Fruit fly (Drosophila melanogaster) whole organism, embryonic: ENCODE data around the gene Rpn11.

ENCODE experiments used
- Abd-B ChIP-seq: fragments of 200-800 bp; sonication (Bioruptor generic); optimal IDR thresholded peaks from 2 replicates; lab custom pipeline; 2018; ENCODE audit warnings: missing biosample characterization, mild to moderate bottlenecking, missing genetic modification characterization, moderate library complexity
- CG10147 ChIP-seq: fragments of 200-800 bp; sonication (Bioruptor generic); optimal IDR thresholded peaks from 2 replicates; lab custom pipeline; 2019; ENCODE audit warnings: missing biosample characterization, mild to moderate bottlenecking, missing genetic modification characterization, moderate library complexity
- CG10209 ChIP-seq: fragments of 200-800 bp; sonication (Bioruptor generic); optimal IDR thresholded peaks from 3 replicates; lab custom pipeline; 2017; ENCODE audit warnings: missing biosample characterization, mild to moderate bottlenecking, missing genetic modification characterization, missing genetic modification reagents
- CG10543 ChIP-seq: fragments of 200-800 bp; sonication (Bioruptor generic); optimal IDR thresholded peaks from 3 replicates; lab custom pipeline; 2017; ENCODE audit warnings: missing biosample characterization, mild to moderate bottlenecking, missing genetic modification characterization, moderate library complexity
- CG11247 ChIP-seq: fragments of 200-800 bp; sonication (Bioruptor generic); IDR thresholded peaks from 2 replicates; pipeline ENCODE4 v1.3.6; 2022; ENCODE audit warnings: missing biosample characterization, missing genetic modification characterization
- CG11456 ChIP-seq: fragments of 200-800 bp; sonication (Bioruptor generic); IDR thresholded peaks from 3 replicates; pipeline ENCODE4 v1.3.6; 2022; ENCODE audit warnings: missing biosample characterization, missing genetic modification characterization
- CG13775 ChIP-seq: fragments of 200-800 bp; sonication (Bioruptor generic); optimal IDR thresholded peaks from 3 replicates; lab custom pipeline; 2017; ENCODE audit warnings: missing biosample characterization, mild to moderate bottlenecking, missing genetic modification characterization
- CG14860 ChIP-seq: fragments of 200-800 bp; sonication (Bioruptor generic); IDR thresholded peaks from 3 replicates; pipeline ENCODE4 v1.3.6; 2022; ENCODE audit warnings: missing biosample characterization, missing genetic modification characterization; ENCODE audit not compliant: partially characterized antibody
- CG1647 ChIP-seq: fragments of 200-800 bp; sonication (Bioruptor generic); optimal IDR thresholded peaks from 3 replicates; lab custom pipeline; 2016; ENCODE audit warnings: missing biosample characterization, missing genetic modification characterization
- CG17385 ChIP-seq: fragments of 200-800 bp; sonication (Bioruptor generic); optimal IDR thresholded peaks from 3 replicates; lab custom pipeline; 2018; ENCODE audit warnings: missing biosample characterization, mild to moderate bottlenecking, missing genetic modification characterization
- CG30431 ChIP-seq: fragments of 200-800 bp; sonication (Bioruptor generic); optimal IDR thresholded peaks from 2 replicates; lab custom pipeline; 2017; ENCODE audit warnings: missing biosample characterization, missing genetic modification characterization
- CG3065 ChIP-seq: fragments of 200-800 bp; sonication (Bioruptor generic); optimal IDR thresholded peaks from 2 replicates; lab custom pipeline; 2016; ENCODE audit warnings: missing biosample characterization, missing genetic modification characterization
- CG32772 ChIP-seq: fragments of 200-800 bp; sonication (Bioruptor generic); IDR thresholded peaks from 2 replicates; pipeline ENCODE4 v1.3.6; 2022; ENCODE audit warnings: missing biosample characterization, missing genetic modification characterization
- CG4328 ChIP-seq: fragments of 200-800 bp; sonication (Bioruptor generic); optimal IDR thresholded peaks from 3 replicates; lab custom pipeline; 2017; ENCODE audit warnings: missing biosample characterization, missing genetic modification reagents, missing genetic modification characterization
- CG43689 ChIP-seq: fragments of 200-800 bp; sonication (Bioruptor generic); IDR thresholded peaks from 2 replicates; pipeline ENCODE4 v1.3.6; 2022; ENCODE audit warnings: missing biosample characterization, missing genetic modification characterization
- CG4424 ChIP-seq: fragments of 200-800 bp; sonication (Bioruptor generic); optimal IDR thresholded peaks from 3 replicates; lab custom pipeline; 2016; ENCODE audit warnings: missing biosample characterization, missing genetic modification characterization
- CG4730 ChIP-seq: fragments of 200-800 bp; sonication (Bioruptor generic); IDR thresholded peaks from 2 replicates; pipeline ENCODE4 v1.3.6; 2022; ENCODE audit warnings: missing biosample characterization, missing genetic modification characterization
- CG6689 ChIP-seq: fragments of 200-800 bp; sonication (Bioruptor generic); IDR thresholded peaks from 2 replicates; pipeline ENCODE4 v1.3.6; 2022; ENCODE audit warnings: missing biosample characterization, missing genetic modification characterization
- CG9817 ChIP-seq: fragments of 200-800 bp; sonication (Bioruptor generic); optimal IDR thresholded peaks from 2 replicates; lab custom pipeline; 2018; ENCODE audit warnings: missing biosample characterization, mild to moderate bottlenecking, missing genetic modification characterization, moderate library complexity
- CTCF ChIP-seq: fragments of 200-800 bp; sonication (Bioruptor generic); optimal IDR thresholded peaks from 2 replicates; lab custom pipeline; 2017; ENCODE audit warnings: missing biosample characterization, mild to moderate bottlenecking, missing genetic modification characterization, moderate library complexity
- Chrac-16 ChIP-seq: fragments of 200-800 bp; sonication (Bioruptor generic); optimal IDR thresholded peaks from 3 replicates; lab custom pipeline; 2016; ENCODE audit warnings: missing biosample characterization, missing genetic modification characterization
- D19B ChIP-seq: fragments of 200-800 bp; sonication (Bioruptor generic); optimal IDR thresholded peaks from 2 replicates; lab custom pipeline; 2017; ENCODE audit warnings: missing biosample characterization, mild to moderate bottlenecking, missing genetic modification characterization
- Deaf1 ChIP-seq: fragments of 200-800 bp; optimal IDR thresholded peaks from 3 replicates; lab custom pipeline; 2019; ENCODE audit warnings: missing biosample characterization, mild to moderate bottlenecking, missing genetic modification characterization, moderate library complexity
- Dref ChIP-seq: fragments of 200-800 bp; sonication (Bioruptor generic); IDR thresholded peaks from 2 replicates; pipeline ENCODE4 v1.3.6; 2022; ENCODE audit warnings: missing biosample characterization, missing genetic modification characterization
- Ets65A ChIP-seq: fragments of 200-800 bp; sonication (Bioruptor generic); peaks from one replicate; lab custom pipeline; 2016; ENCODE audit warnings: missing biosample characterization, missing genetic modification characterization
- Gug ChIP-seq: fragments of 200-800 bp; sonication (Bioruptor generic); IDR thresholded peaks from 4 replicates; pipeline ENCODE4 v1.3.6; 2022; ENCODE audit warnings: missing biosample characterization, missing genetic modification characterization
- H15 ChIP-seq: fragments of 200-800 bp; sonication (Bioruptor generic); IDR thresholded peaks from 3 replicates; pipeline ENCODE4 v1.3.6; 2022; ENCODE audit warnings: missing biosample characterization, missing genetic modification characterization
- HHEX ChIP-seq: fragments of 200-800 bp; sonication (Bioruptor generic); optimal IDR thresholded peaks from 3 replicates; lab custom pipeline; 2017; ENCODE audit warnings: missing biosample characterization, mild to moderate bottlenecking, missing genetic modification characterization, missing genetic modification reagents
- Optix ChIP-seq: fragments of 200-800 bp; sonication (Bioruptor generic); IDR thresholded peaks from 3 replicates; pipeline ENCODE4 v1.3.6; 2022; ENCODE audit warnings: missing biosample characterization, missing genetic modification characterization
- Pdp1 ChIP-seq, 2 experiments: fragments of 200-800 bp; sonication (Bioruptor generic); optimal IDR thresholded peaks; 3 replicates each; lab custom pipeline; 2016; ENCODE audit warnings: missing biosample characterization in 2 of 2, missing genetic modification characterization in 2 of 2, mild to moderate bottlenecking in 1 of 2, moderate library complexity in 1 of 2
- Rx ChIP-seq: fragments of 200-800 bp; sonication (Bioruptor generic); IDR thresholded peaks from 2 replicates; pipeline ENCODE4 v1.3.6; 2022; ENCODE audit warnings: missing biosample characterization, missing genetic modification characterization
- Sin3A ChIP-seq: fragments of >200 bp; optimal IDR thresholded peaks from 2 replicates; lab custom pipeline; 2018
- Xrp1 ChIP-seq: fragments of 200-800 bp; sonication (Bioruptor generic); IDR thresholded peaks from 2 replicates; pipeline ENCODE4 v1.3.6; 2022; ENCODE audit warnings: missing biosample characterization, missing genetic modification characterization
- az2 ChIP-seq: fragments of 200-800 bp; sonication (Bioruptor generic); optimal IDR thresholded peaks from 3 replicates; lab custom pipeline; 2016; ENCODE audit warnings: missing biosample characterization, missing genetic modification characterization
- corto ChIP-seq: fragments of 200-800 bp; sonication (Bioruptor generic); optimal IDR thresholded peaks from 2 replicates; lab custom pipeline; 2016; ENCODE audit warnings: missing biosample characterization, mild to moderate bottlenecking, missing genetic modification characterization, moderate library complexity
- dan ChIP-seq: fragments of 200-800 bp; sonication (Bioruptor generic); IDR thresholded peaks from 2 replicates; pipeline ENCODE4 v1.3.6; 2022; ENCODE audit warnings: missing biosample characterization, missing genetic modification characterization
- dimm ChIP-seq: fragments of 200-800 bp; sonication (Bioruptor generic); IDR thresholded peaks from 2 replicates; pipeline ENCODE4 v1.3.6; 2022; ENCODE audit warnings: missing biosample characterization, missing genetic modification characterization
- esg ChIP-seq: fragments of 200-800 bp; sonication (Bioruptor generic); conservative IDR thresholded peaks from 2 replicates; pipeline ENCODE4 v1.3.6; 2022; ENCODE audit warnings: missing biosample characterization, missing genetic modification characterization
- hbn ChIP-seq: fragments of 200-800 bp; sonication (Bioruptor generic); IDR thresholded peaks from 2 replicates; pipeline ENCODE4 v1.3.6; 2022; ENCODE audit warnings: missing biosample characterization, missing genetic modification characterization; ENCODE audit not compliant: partially characterized antibody
- jigr1 ChIP-seq: fragments of 200-800 bp; sonication (Bioruptor generic); IDR thresholded peaks from 3 replicates; pipeline ENCODE4 v1.3.6; 2022; ENCODE audit warnings: missing biosample characterization, missing genetic modification characterization
- jumu ChIP-seq: fragments of 200-800 bp; sonication (Bioruptor generic); optimal IDR thresholded peaks from 3 replicates; lab custom pipeline; 2016; ENCODE audit warnings: missing biosample characterization, missing genetic modification characterization
- lbe ChIP-seq: fragments of 200-800 bp; sonication (Bioruptor generic); optimal IDR thresholded peaks from 2 replicates; lab custom pipeline; 2016; ENCODE audit warnings: missing biosample characterization, mild to moderate bottlenecking, missing genetic modification characterization
- maf-S ChIP-seq: fragments of 200-800 bp; sonication (Bioruptor generic); optimal IDR thresholded peaks from 2 replicates; lab custom pipeline; 2016; ENCODE audit warnings: missing biosample characterization, missing genetic modification characterization
- org-1 ChIP-seq: fragments of 200-800 bp; sonication (Bioruptor generic); optimal IDR thresholded peaks from 2 replicates; lab custom pipeline; 2017; ENCODE audit warnings: missing biosample characterization, missing genetic modification characterization
- otp ChIP-seq: fragments of 200-800 bp; sonication (Bioruptor generic); IDR thresholded peaks from 3 replicates; pipeline ENCODE4, ENCODE4 v1.3.6; 2022; ENCODE audit warnings: missing biosample characterization, missing genetic modification characterization
- pfk ChIP-seq: fragments of 200-800 bp; sonication (Bioruptor generic); optimal IDR thresholded peaks from 2 replicates; lab custom pipeline; 2018; ENCODE audit warnings: missing biosample characterization, mild to moderate bottlenecking, missing genetic modification characterization, moderate library complexity
- sd ChIP-seq: fragments of 200-800 bp; sonication (Bioruptor generic); optimal IDR thresholded peaks from 3 replicates; lab custom pipeline; 2018; ENCODE audit warnings: missing biosample characterization, mild to moderate bottlenecking, missing genetic modification characterization, moderate library complexity
- shn ChIP-seq: fragments of 200-800 bp; sonication (Bioruptor generic); optimal IDR thresholded peaks from 3 replicates; lab custom pipeline; 2016; ENCODE audit warnings: missing biosample characterization, missing genetic modification characterization
- sqz ChIP-seq: fragments of 200-800 bp; sonication (Bioruptor generic); optimal IDR thresholded peaks from 3 replicates; lab custom pipeline; 2018; ENCODE audit warnings: missing biosample characterization, mild to moderate bottlenecking, missing genetic modification characterization
- usp ChIP-seq: fragments of >200 bp; optimal IDR thresholded peaks from 2 replicates; lab custom pipeline; 2017; ENCODE audit warnings: missing biosample characterization, missing genetic modification characterization
- zfh2 ChIP-seq: fragments of 200-800 bp; sonication (Bioruptor generic); optimal IDR thresholded peaks from 2 replicates; lab custom pipeline; 2016; ENCODE audit warnings: missing biosample characterization, missing genetic modification characterization

The Rpn11 gene

dm6 chr2L:5043495-5044146, 16.0 kb downstream of the Rpn11 start (continued):
- no peak for TF ChIP-seq CG43689 (GFP tag; lab: Robert Waterston, UW)
- TF ChIP-seq CG11247 (GFP tag; lab: Robert Waterston, UW), result peak; percentile 32; the same call in 1 of the 2 replicates
- no peak for TF ChIP-seq CTCF
- TF ChIP-seq Dref (GFP tag; lab: Robert Waterston, UW), result no peak
- TF ChIP-seq dimm (GFP tag; lab: Robert Waterston, UW), result no peak
- TF ChIP-seq CG9817 (tag; lab: Kevin White, UChicago), result peak; percentile 37
- no peak for TF ChIP-seq usp (GFP tag; lab: Kevin White, UChicago)
- peak; percentile 25 for TF ChIP-seq corto (GFP tag; lab: Kevin White, UChicago)
- no peak for TF ChIP-seq CG10147 (GFP tag; lab: Kevin White, UChicago)
- TF ChIP-seq CG4730 (GFP tag; lab: Robert Waterston, UW), result 0 out of 2 replicates have a peak, but pooled peaks have one; percentile 19
- no peak for TF ChIP-seq Abd-B (GFP tag; lab: Kevin White, UChicago)
- peak; percentile 53 for TF ChIP-seq CG10209
- peak; percentile 41 for TF ChIP-seq CG30431
- peak; percentile 44; the same call in 1 of the 2 replicates for TF ChIP-seq Xrp1 (GFP tag; lab: Robert Waterston, UW)
- TF ChIP-seq lbe, result peak; percentile 43
- peak; percentile 15 for TF ChIP-seq shn (GFP tag; lab: Kevin White, UChicago)
- peak; percentile 9 for TF ChIP-seq CG1647
- no peak for TF ChIP-seq Deaf1 (tag; lab: Kevin White, UChicago)
- no peak for TF ChIP-seq CG4328 (GFP tag; lab: Kevin White, UChicago)
- TF ChIP-seq CG10543 (GFP tag; lab: Kevin White, UChicago), result no peak
- TF ChIP-seq Sin3A (lab: Kevin White, UChicago), result no peak
- TF ChIP-seq CG17385 (GFP tag; lab: Kevin White, UChicago), result peak; percentile 21
- no peak for TF ChIP-seq esg (GFP tag; lab: Robert Waterston, UW)
- no peak for TF ChIP-seq sqz (GFP tag; lab: Kevin White, UChicago)
- TF ChIP-seq CG6689 (GFP tag; lab: Robert Waterston, UW), result 0 out of 2 replicates have a peak, but pooled peaks have one; percentile 26
- TF ChIP-seq CG3065 (GFP tag; lab: Kevin White, UChicago), result no peak
- TF ChIP-seq maf-S (GFP tag; lab: Kevin White, UChicago), result peak; percentile 7
- 0 out of 2 replicates have a peak, but pooled peaks have one; percentile 32 for TF ChIP-seq Rx (GFP tag; lab: Robert Waterston, UW)
- TF ChIP-seq H15, result no peak
- TF ChIP-seq CG13775 (GFP tag; lab: Kevin White, UChicago), result peak; percentile 46
- TF ChIP-seq hbn (GFP tag; lab: Robert Waterston, UW), result no peak
- TF ChIP-seq dan (GFP tag; lab: Robert Waterston, UW), result no peak
- 0 out of 3 replicates have a peak, but pooled peaks have one; percentile 1 for TF ChIP-seq CG14860 (GFP tag; lab: Robert Waterston, UW)
- TF ChIP-seq Gug, result peak; percentile 70
- TF ChIP-seq pfk, result no peak
- peak; percentile 44; the same call in 1 of the 3 replicates for TF ChIP-seq Optix (GFP tag; lab: Robert Waterston, UW)
- TF ChIP-seq Ets65A, result peak; percentile 92
- TF ChIP-seq otp (GFP tag; lab: Robert Waterston, UW), result peak; percentile 33; the same call in 1 of the 3 replicates
- TF ChIP-seq zfh2 (GFP tag; lab: Kevin White, UChicago), result peak; percentile 37
- TF ChIP-seq jumu, result no peak
- no peak for TF ChIP-seq jigr1
- peak in 1 of 2 experiments; percentile 32 for TF ChIP-seq Pdp1 (GFP tag; optimal IDR thresholded peaks at IDR 0.05; lab: Kevin White, UChicago)
- no peak for TF ChIP-seq org-1
- TF ChIP-seq Chrac-16 (GFP tag; lab: Kevin White, UChicago), result peak; percentile 22
- peak; percentile 41 for TF ChIP-seq CG4424 (GFP tag; lab: Kevin White, UChicago)
- peak; percentile 10 for TF ChIP-seq D19B (GFP tag; lab: Kevin White, UChicago)
- TF ChIP-seq CG11456 (GFP tag; lab: Robert Waterston, UW), result peak; percentile 78
- TF ChIP-seq HHEX, result peak; percentile 69
- TF ChIP-seq sd (tag; lab: Kevin White, UChicago), result peak; percentile 60
- 0 out of 2 replicates have a peak, but pooled peaks have one; percentile 14 for TF ChIP-seq CG32772 (GFP tag; lab: Robert Waterston, UW)
- TF ChIP-seq az2 (GFP tag; lab: Kevin White, UChicago), result peak; percentile 53
